Worm (Caenorhabditis elegans) whole organism, L2 larva: ENCODE measurements around the gene rom-1.

Source experiments
- mdl-1 ChIP-seq, 2 experiments: fragments of 150-350 bp in 1 of 2; sonication (generic microtip) in 1 of 2; optimal IDR thresholded peaks; 2 replicates each; lab custom pipeline; 2017; ENCODE audit warnings: missing biosample characterization in 2 of 2, missing genetic modification characterization in 2 of 2
- ztf-1 ChIP-seq: fragments of 200-800 bp; sonication (Bioruptor generic); conservative IDR thresholded peaks from 2 replicates; pipeline ENCODE4 v1.3.6; 2022; ENCODE audit warnings: missing genetic modification characterization, missing compliant biosample characterization

- no peak for TF ChIP-seq ztf-1 (GFP tag; lab: Robert Waterston, UW)
- no peak for TF ChIP-seq mdl-1 (tag; optimal IDR thresholded peaks at IDR 0.05; lab: Kevin White, UChicago)
These were observed 45.1 kb upstream of the rom-1 start, which contains the start of the genes C35D10.10 and C35D10.5 for ce11 chrIII:4861744-4862401.
